Fruit fly (Drosophila melanogaster) whole organism, larva: Measurements from ENCODE around the gene CG10859.
A peak's percentile ranks its signal among the peaks of the same experiment; 100 is the strongest.

Source experiments
- noc ChIP-seq: fragments of 200-800 bp; sonication (Bioruptor generic); optimal IDR thresholded peaks from 3 replicates; lab custom pipeline; 2019; ENCODE audit warnings: missing biosample characterization, mild to moderate bottlenecking, missing genetic modification characterization, moderate library complexity

Gene CG10859

dm6 chr2L:13378488-13378964, 19.9 kb downstream of the CG10859 start, which contains the start of the genes CG9302 and beta'COP:
Gene CG9302 (minus strand): TSS chr2L:13378538.
Gene beta'COP (plus strand): TSS chr2L:13378902.
- TF ChIP-seq noc (tag; lab: Kevin White, UChicago) = peak; percentile 79

- no peak for TF ChIP-seq noc (tag; lab: Kevin White, UChicago)
Measured at dm6 chr2L:13376086-13376485, 22.4 kb downstream of the CG10859 start.

dm6 chr2L:13373435-13374242, 24.8 kb downstream of the CG10859 start, which contains the start of the genes Bdp1 and CG6565:
Gene Bdp1 (minus strand): TSS chr2L:13373890.
Gene CG6565 (plus strand): TSS chr2L:13374019.
- peak; percentile 96 for TF ChIP-seq noc (tag; lab: Kevin White, UChicago)

dm6 chr2L:13370762-13371161, 27.7 kb downstream of the CG10859 start, which contains the start of gene ND-B22:
Gene ND-B22 (minus strand): TSS chr2L:13371110.
- peak; percentile 16 for TF ChIP-seq noc (tag; lab: Kevin White, UChicago)

dm6 chr2L:13368940-13369339, 29.5 kb downstream of the CG10859 start, which contains the start of gene CG31855:
Gene CG31855 (plus strand): TSS chr2L:13369204.
- TF ChIP-seq noc (tag; lab: Kevin White, UChicago) = peak; percentile 80

- TF ChIP-seq noc (tag; lab: Kevin White, UChicago) = no peak
Measured at dm6 chr2L:13367378-13367777, 31.1 kb downstream of the CG10859 start, which contains the start of gene Tap42. Gene Tap42 (plus strand): TSS chr2L:13367617.

dm6 chr2L:13366109-13366747, 32.2 kb downstream of the CG10859 start, which contains the start of the genes Nnp-1 and Grx3:
Gene Nnp-1 (minus strand): TSS chr2L:13366189.
Gene Grx3 (plus strand): TSS chr2L:13366447.
- TF ChIP-seq noc (tag; lab: Kevin White, UChicago) = no peak

- no peak for TF ChIP-seq noc (tag; lab: Kevin White, UChicago)
Measured at dm6 chr2L:13362953-13363352, 35.5 kb downstream of the CG10859 start.

dm6 chr2L:13361465-13361864, 37.0 kb downstream of the CG10859 start, which contains the start of gene CG9377:
Gene CG9377 (minus strand): TSS chr2L:13361565.
- no peak for TF ChIP-seq noc (tag; lab: Kevin White, UChicago)

- no peak for TF ChIP-seq noc (tag; lab: Kevin White, UChicago)
Measured at dm6 chr2L:13354580-13355347, 43.7 kb downstream of the CG10859 start, which contains the start of gene CG9395. Gene CG9395 (minus strand): TSS chr2L:13355073.

- TF ChIP-seq noc (tag; lab: Kevin White, UChicago) = no peak
Measured at dm6 chr2L:13349237-13349902, 49.1 kb downstream of the CG10859 start.

- TF ChIP-seq noc (tag; lab: Kevin White, UChicago) = no peak
Measured at dm6 chr2L:13347473-13347872, 51.0 kb downstream of the CG10859 start, which contains the start of gene CG16826. Gene CG16826 (plus strand): TSS chr2L:13347773.
